Worm (Caenorhabditis elegans) whole organism, young adult: ENCODE results near the gene T08A9.13.

Experiments used
- B0035.1 ChIP-seq: sonication (generic microtip); optimal IDR thresholded peaks from 2 replicates; lab custom pipeline; 2016; ENCODE audit warnings: missing genetic modification characterization, mild to moderate bottlenecking, missing compliant biosample characterization, missing genotype, missing genetic modification reagents
- B0336.3 ChIP-seq: fragments of 200-800 bp; sonication (Bioruptor generic); IDR thresholded peaks from 2 replicates; pipeline ENCODE4 v1.3.6; 2022; ENCODE audit warnings: missing genetic modification characterization, missing compliant biosample characterization
- C06A6.2 ChIP-seq: fragments of 200-800 bp; sonication (Bioruptor generic); conservative IDR thresholded peaks from 2 replicates; pipeline ENCODE4 v1.3.6; 2022; ENCODE audit warnings: missing genetic modification characterization, missing compliant biosample characterization
- D2030.7 ChIP-seq: fragments of 200-800 bp; sonication (Bioruptor generic); IDR thresholded peaks from 2 replicates; pipeline ENCODE4 v1.3.6; 2022; ENCODE audit warnings: missing genetic modification reagents, missing genetic modification characterization, missing compliant biosample characterization
- F33H1.4 ChIP-seq: fragments of 200-800 bp; sonication (Bioruptor generic); IDR thresholded peaks from 2 replicates; pipeline ENCODE4 v1.3.6; 2022; ENCODE audit warnings: missing genetic modification reagents, missing genetic modification characterization, missing compliant biosample characterization
- F39B2.1 ChIP-seq: fragments of 200-800 bp; sonication (Bioruptor generic); IDR thresholded peaks from 2 replicates; pipeline ENCODE4 v1.3.6; 2022; ENCODE audit warnings: missing genetic modification reagents, missing genetic modification characterization, missing compliant biosample characterization
- F49E8.2 ChIP-seq: sonication (generic microtip); optimal IDR thresholded peaks from 3 replicates; lab custom pipeline; 2017; ENCODE audit warnings: missing genetic modification characterization, mild to moderate bottlenecking, missing compliant biosample characterization, antibody characterized with exemption, moderate library complexity; ENCODE audit not compliant: insufficient read depth
- F55B11.4 ChIP-seq: sonication (generic microtip); optimal IDR thresholded peaks from 2 replicates; lab custom pipeline; 2016; ENCODE audit warnings: missing compliant biosample characterization, missing genetic modification characterization, borderline replicate concordance; ENCODE audit not compliant: insufficient read depth
- F57C9.4 ChIP-seq: sonication (generic microtip); optimal IDR thresholded peaks from 2 replicates; lab custom pipeline; 2017; ENCODE audit warnings: mild to moderate bottlenecking, missing genetic modification characterization, missing compliant biosample characterization
- K11D2.4 ChIP-seq: fragments of 200-800 bp; sonication (Bioruptor generic); IDR thresholded peaks from 2 replicates; pipeline ENCODE4 v1.3.6; 2022; ENCODE audit warnings: missing genetic modification reagents, missing genetic modification characterization, missing compliant biosample characterization
- Y56A3A.18 ChIP-seq: fragments of 200-800 bp; sonication (Bioruptor generic); IDR thresholded peaks from 2 replicates; pipeline ENCODE4 v1.3.6; 2022; ENCODE audit warnings: missing genetic modification reagents, missing genetic modification characterization, missing compliant biosample characterization
- aptf-3 ChIP-seq: fragments of 200-800 bp; sonication (Bioruptor generic); IDR thresholded peaks from 2 replicates; pipeline ENCODE4 v1.3.6; 2022; ENCODE audit warnings: missing genetic modification characterization, missing compliant biosample characterization
- atf-7 ChIP-seq: sonication (generic microtip); optimal IDR thresholded peaks from 2 replicates; lab custom pipeline; 2017; ENCODE audit warnings: mild to moderate bottlenecking, missing genetic modification characterization, missing compliant biosample characterization
- bed-2 ChIP-seq: fragments of 200-800 bp; sonication (Bioruptor generic); IDR thresholded peaks from 2 replicates; pipeline ENCODE4 v1.3.6; 2022; ENCODE audit warnings: missing genetic modification reagents, missing genetic modification characterization, missing compliant biosample characterization
- ccch-3 ChIP-seq: fragments of 200-800 bp; sonication (Bioruptor generic); optimal IDR thresholded peaks from 2 replicates; lab custom pipeline; 2018; ENCODE audit warnings: mild to moderate bottlenecking, missing genetic modification characterization, missing compliant biosample characterization
- ceh-100 ChIP-seq: fragments of 200-800 bp; sonication (Bioruptor generic); IDR thresholded peaks from 2 replicates; pipeline ENCODE4 v1.3.6; 2022; ENCODE audit warnings: missing genetic modification reagents, missing genetic modification characterization, missing compliant biosample characterization
- ceh-27 ChIP-seq: fragments of 200-800 bp; sonication (Bioruptor generic); optimal IDR thresholded peaks from 2 replicates; lab custom pipeline; 2018; ENCODE audit warnings: mild to moderate bottlenecking, missing genetic modification characterization, moderate library complexity, missing compliant biosample characterization
- ceh-40 ChIP-seq: fragments of 200-800 bp; sonication (Bioruptor generic); IDR thresholded peaks from 2 replicates; pipeline ENCODE4 v1.3.6; 2022; ENCODE audit warnings: missing genetic modification characterization, missing compliant biosample characterization
- egl-18 ChIP-seq: fragments of 200-800 bp; sonication (Bioruptor generic); IDR thresholded peaks from 2 replicates; pipeline ENCODE4 v1.3.6; 2022; ENCODE audit warnings: missing genetic modification reagents, missing genetic modification characterization, missing compliant biosample characterization
- egl-44 ChIP-seq: fragments of 200-800 bp; sonication (Bioruptor generic); IDR thresholded peaks from 2 replicates; pipeline ENCODE4 v1.3.6; 2022; ENCODE audit warnings: missing genetic modification reagents, missing genetic modification characterization, missing compliant biosample characterization
- ekl-4 ChIP-seq: fragments of 200-800 bp; sonication (Bioruptor generic); IDR thresholded peaks from 2 replicates; pipeline ENCODE4 v1.3.6; 2022; ENCODE audit warnings: missing genetic modification reagents, missing genetic modification characterization, missing compliant biosample characterization
- fkh-3 ChIP-seq: sonication (generic microtip); optimal IDR thresholded peaks from 2 replicates; lab custom pipeline; 2016; ENCODE audit warnings: mild to moderate bottlenecking, missing genetic modification characterization, missing compliant biosample characterization
- hlh-12 ChIP-seq: sonication (generic microtip); optimal IDR thresholded peaks from 2 replicates; lab custom pipeline; 2016; ENCODE audit warnings: missing genetic modification characterization, missing compliant biosample characterization
- hmg-20 ChIP-seq: fragments of 200-800 bp; sonication (Bioruptor generic); IDR thresholded peaks from 2 replicates; pipeline ENCODE4 v1.3.6; 2022; ENCODE audit warnings: missing genetic modification reagents, missing genetic modification characterization, missing compliant biosample characterization
- lag-1 ChIP-seq: fragments of 200-800 bp; sonication (Bioruptor generic); IDR thresholded peaks from 2 replicates; pipeline ENCODE4 v1.3.6; 2022; ENCODE audit warnings: missing genetic modification reagents, missing genetic modification characterization, missing compliant biosample characterization
- lsy-27 ChIP-seq: sonication (generic microtip); optimal IDR thresholded peaks from 2 replicates; lab custom pipeline; 2017; ENCODE audit warnings: missing genetic modification characterization, mild to moderate bottlenecking, missing compliant biosample characterization, antibody characterized with exemption, missing genotype, borderline replicate concordance; ENCODE audit not compliant: insufficient read depth
- madf-10 ChIP-seq: sonication (generic microtip); optimal IDR thresholded peaks from 2 replicates; lab custom pipeline; 2016; ENCODE audit warnings: mild to moderate bottlenecking, missing genetic modification characterization, missing compliant biosample characterization
- madf-8 ChIP-seq: fragments of 200-800 bp; sonication (Bioruptor generic); conservative IDR thresholded peaks from 2 replicates; pipeline ENCODE4 v1.3.6; 2022; ENCODE audit warnings: missing genetic modification reagents, missing genetic modification characterization, missing compliant biosample characterization
- mcd-1 ChIP-seq: fragments of 200-800 bp; sonication (Bioruptor generic); IDR thresholded peaks from 2 replicates; pipeline ENCODE4 v1.3.6; 2022; ENCODE audit warnings: missing genetic modification reagents, missing genetic modification characterization, missing compliant biosample characterization
- nfyb-1 ChIP-seq: fragments of 200-800 bp; sonication (Bioruptor generic); IDR thresholded peaks from 2 replicates; pipeline ENCODE4 v1.3.6; 2022; ENCODE audit warnings: missing genetic modification reagents, missing genetic modification characterization, missing compliant biosample characterization
- nhr-120 ChIP-seq: fragments of 200-800 bp; sonication (Bioruptor generic); IDR thresholded peaks from 2 replicates; pipeline ENCODE4 v1.3.6; 2022; ENCODE audit warnings: missing genetic modification characterization, missing compliant biosample characterization
- nhr-27 ChIP-seq: fragments of 200-800 bp; sonication (Bioruptor generic); optimal IDR thresholded peaks from 2 replicates; lab custom pipeline; 2018; ENCODE audit warnings: mild to moderate bottlenecking, missing genetic modification characterization, moderate library complexity, missing compliant biosample characterization
- nhr-80 ChIP-seq: sonication (generic microtip); optimal IDR thresholded peaks from 2 replicates; lab custom pipeline; 2016; ENCODE audit warnings: missing genetic modification characterization, missing compliant biosample characterization
- pbrm-1 ChIP-seq: fragments of 200-800 bp; sonication (Bioruptor generic); IDR thresholded peaks from 2 replicates; pipeline ENCODE4 v1.3.6; 2022; ENCODE audit warnings: missing genetic modification reagents, missing genetic modification characterization, missing compliant biosample characterization
- pha-4 ChIP-seq: fragments of 150-350 bp; sonication (generic microtip); optimal IDR thresholded peaks from 2 replicates; lab custom pipeline; 2014; ENCODE audit warnings: missing biosample characterization, missing genetic modification reagents, missing genetic modification characterization
- rec-8 ChIP-seq, 2 experiments: sonication (generic microtip); optimal IDR thresholded peaks; 2 replicates each; lab custom pipeline; 2016; ENCODE audit warnings: mild to moderate bottlenecking in 2 of 2, missing genetic modification characterization in 2 of 2, missing genetic modification reagents in 2 of 2, missing genotype in 2 of 2, missing biosample characterization in 1 of 2, missing compliant biosample characterization in 1 of 2, moderate library complexity in 1 of 2
- repo-1 ChIP-seq: sonication (generic microtip); optimal IDR thresholded peaks from 2 replicates; lab custom pipeline; 2017; ENCODE audit warnings: mild to moderate bottlenecking, missing genetic modification characterization, missing compliant biosample characterization
- sdz-38 ChIP-seq: sonication (generic microtip); optimal IDR thresholded peaks from 2 replicates; lab custom pipeline; 2016; ENCODE audit warnings: missing genotype, missing genetic modification characterization, missing compliant biosample characterization
- snpc-3.4 ChIP-seq: sonication (generic microtip); optimal IDR thresholded peaks from 2 replicates; lab custom pipeline; 2017; ENCODE audit warnings: missing genetic modification characterization, mild to moderate bottlenecking, missing compliant biosample characterization, antibody characterized with exemption, moderate library complexity, missing genotype, missing genetic modification reagents
- snpc-4 ChIP-seq, 5 experiments: fragments of 150-350 bp in 1 of 5; sonication (generic microtip) in 4 of 5; optimal IDR thresholded peaks; 2 replicates each; lab custom pipeline; 2014 to 2018; ENCODE audit warnings: missing genetic modification characterization in 5 of 5, missing biosample characterization in 3 of 5, antibody characterized with exemption in 2 of 5, mild to moderate bottlenecking in 2 of 5, missing compliant biosample characterization in 2 of 5, missing genotype in 2 of 5, moderate library complexity in 2 of 5, missing genetic modification reagents in 1 of 5
- somi-1 ChIP-seq: fragments of 200-800 bp; sonication (Bioruptor generic); optimal IDR thresholded peaks from 2 replicates; lab custom pipeline; 2018; ENCODE audit warnings: mild to moderate bottlenecking, missing genetic modification characterization, missing compliant biosample characterization
- tbx-9 ChIP-seq: sonication (generic microtip); optimal IDR thresholded peaks from 2 replicates; lab custom pipeline; 2016; ENCODE audit warnings: borderline replicate concordance, missing genetic modification characterization, inconsistent platforms, missing compliant biosample characterization
- xnd-1 ChIP-seq: sonication (generic microtip); optimal IDR thresholded peaks from 2 replicates; lab custom pipeline; 2016; ENCODE audit warnings: missing genotype, missing genetic modification reagents, missing genetic modification characterization, missing compliant biosample characterization
- zfh-2 ChIP-seq: fragments of 200-800 bp; sonication (Bioruptor generic); conservative IDR thresholded peaks from 2 replicates; pipeline ENCODE4 v1.3.6; 2022; ENCODE audit warnings: missing genetic modification reagents, missing genetic modification characterization, missing compliant biosample characterization
- zim-3 ChIP-seq: sonication (generic microtip); optimal IDR thresholded peaks from 2 replicates; lab custom pipeline; 2017; ENCODE audit warnings: mild to moderate bottlenecking, missing genetic modification characterization, moderate library complexity, missing compliant biosample characterization
- ztf-18 ChIP-seq: sonication (generic microtip); optimal IDR thresholded peaks from 2 replicates; lab custom pipeline; 2016; ENCODE audit warnings: missing genotype, mild to moderate bottlenecking, missing genetic modification characterization, missing compliant biosample characterization
- ztf-28 ChIP-seq: fragments of 200-800 bp; sonication (Bioruptor generic); IDR thresholded peaks from 2 replicates; pipeline ENCODE4 v1.3.6; 2022; ENCODE audit warnings: missing genetic modification reagents, missing genetic modification characterization, missing compliant biosample characterization
- ztf-3 ChIP-seq: fragments of 200-800 bp; sonication (Bioruptor generic); optimal IDR thresholded peaks from 2 replicates; lab custom pipeline; 2018; ENCODE audit warnings: mild to moderate bottlenecking, missing genetic modification characterization, missing compliant biosample characterization
- ztf-6 ChIP-seq: fragments of 200-800 bp; sonication (Bioruptor generic); IDR thresholded peaks from 2 replicates; pipeline ENCODE4 v1.3.6; 2022; ENCODE audit warnings: missing genetic modification reagents, missing genetic modification characterization, missing compliant biosample characterization

The T08A9.13 gene

DNA sequence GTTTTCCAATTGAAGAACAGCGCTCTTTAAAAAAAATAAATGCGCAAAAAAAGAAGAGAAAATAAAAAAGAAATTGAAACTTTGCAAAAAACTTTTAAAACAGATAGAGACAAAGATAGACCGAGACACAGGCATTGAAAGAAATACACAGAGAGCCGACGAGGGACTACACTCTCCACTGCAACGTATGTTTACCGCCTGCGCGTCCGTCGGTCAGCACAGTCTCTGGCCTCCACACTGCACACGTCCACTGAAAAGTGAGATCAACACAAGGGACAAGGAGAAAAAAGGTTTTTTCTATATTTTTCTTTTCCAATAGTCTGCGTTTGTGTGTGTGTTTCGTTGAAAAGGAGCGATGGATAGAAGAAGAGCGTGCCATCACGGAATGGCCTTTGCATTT lies 15.8 kb downstream of the T08A9.13 start (continued):
- TF ChIP-seq nhr-120 (no peak), rec-8 (tag; optimal IDR thresholded peaks at IDR 0.05; lab: Kevin White, UChicago) (no peak), F33H1.4 (GFP tag; lab: Robert Waterston, UW) (no peak), mcd-1 (GFP tag; lab: Robert Waterston, UW) (peak; percentile 33; the same call in 1 of the 2 replicates), ceh-40 (GFP tag; lab: Robert Waterston, UW) (no peak), bed-2 (GFP tag; lab: Robert Waterston, UW) (no peak), ceh-27 (GFP tag; lab: Kevin White, UChicago) (peak; percentile 25), tbx-9 (tag; lab: Kevin White, UChicago) (no peak), nhr-27 (tag; lab: Kevin White, UChicago) (no peak), snpc-4 (GFP tag; optimal IDR thresholded peaks at IDR 0.05; lab: Kevin White, UChicago) (no peak), snpc-4 (tag; optimal IDR thresholded peaks at IDR 0.05; lab: Kevin White, UChicago) (peak in 3 of 4 experiments; percentile 3 to 7 (median 5)), somi-1 (GFP tag; lab: Kevin White, UChicago) (peak; percentile 5), ccch-3 (GFP tag; lab: Kevin White, UChicago) (no peak), madf-10 (tag; lab: Kevin White, UChicago) (no peak), egl-44 (no peak), D2030.7 (no peak), egl-18 (no peak), ztf-3 (no peak), zfh-2 (GFP tag; lab: Robert Waterston, UW) (peak; percentile 86), sdz-38 (tag; lab: Kevin White, UChicago) (no peak), repo-1 (tag; lab: Kevin White, UChicago) (no peak), fkh-3 (tag; lab: Kevin White, UChicago) (no peak), Y56A3A.18 (GFP tag; lab: Robert Waterston, UW) (no peak), ekl-4 (GFP tag; lab: Robert Waterston, UW) (no peak), hlh-12 (tag; lab: Kevin White, UChicago) (no peak), nfyb-1 (GFP tag; lab: Robert Waterston, UW) (no peak), ztf-28 (GFP tag; lab: Robert Waterston, UW) (no peak), zim-3 (tag; lab: Kevin White, UChicago) (no peak), K11D2.4 (GFP tag; lab: Robert Waterston, UW) (peak; percentile 58; the same call in 1 of the 2 replicates), ceh-100 (GFP tag; lab: Robert Waterston, UW) (no peak), F39B2.1 (GFP tag; lab: Robert Waterston, UW) (no peak), F49E8.2 (no peak), madf-8 (no peak), hmg-20 (GFP tag; lab: Robert Waterston, UW) (no peak), snpc-3.4 (no peak), ztf-18 (tag; lab: Kevin White, UChicago) (no peak), C06A6.2 (GFP tag; lab: Robert Waterston, UW) (no peak), xnd-1 (no peak), lsy-27 (no peak), F57C9.4 (tag; lab: Kevin White, UChicago) (no peak), pbrm-1 (no peak), F55B11.4 (no peak), atf-7 (no peak), ztf-6 (no peak), lag-1 (GFP tag; lab: Robert Waterston, UW) (no peak), aptf-3 (GFP tag; lab: Robert Waterston, UW) (no peak), B0336.3 (GFP tag; lab: Robert Waterston, UW) (no peak), B0035.1 (no peak), pha-4 (tag; lab: Kevin White, UChicago) (no peak), nhr-80 (no peak)
